Fruit fly (Drosophila melanogaster): Measurements from ENCODE around the gene CG6966.

CG6966 gene

dm6 chr3R:15087606-15088193 lies 7.7 kb downstream of the CG6966 start:
- peak; percentile 27 for TF ChIP-seq CG3032 (tag; optimal IDR thresholded peaks at IDR 0.05)
- no peak for TF ChIP-seq vri (GFP tag; optimal IDR thresholded peaks at IDR 0.05)
- TF ChIP-seq achi (GFP tag; optimal IDR thresholded peaks at IDR 0.05), result peak; percentile 35
- peak; percentile 51 for TF ChIP-seq Sox14 (GFP tag; optimal IDR thresholded peaks at IDR 0.05)
- peak; percentile 42 for TF ChIP-seq net (GFP tag; optimal IDR thresholded peaks at IDR 0.05)
- TF ChIP-seq fd85E (GFP tag; optimal IDR thresholded peaks at IDR 0.05), result no peak
- TF ChIP-seq CG6792 (GFP tag; optimal IDR thresholded peaks at IDR 0.05), result peak; percentile 55
- no peak for TF ChIP-seq dsx (GFP tag; optimal IDR thresholded peaks at IDR 0.05; ENCODE audit: poor library complexity, severe bottlenecking)
- peak; percentile 49 for TF ChIP-seq lz (GFP tag; optimal IDR thresholded peaks at IDR 0.05)
- no peak for TF ChIP-seq CG11762 (GFP tag; optimal IDR thresholded peaks at IDR 0.05; ENCODE audit: insufficient read depth)
- no peak for TF ChIP-seq Sox102F (GFP tag; optimal IDR thresholded peaks at IDR 0.05)
- TF ChIP-seq Eip75B (GFP tag; optimal IDR thresholded peaks at IDR 0.05), result no peak
- no peak for TF ChIP-seq Eip93F (GFP tag; optimal IDR thresholded peaks at IDR 0.05)
- TF ChIP-seq CG8632 (GFP tag; optimal IDR thresholded peaks at IDR 0.05), result peak; percentile 46
- no peak for TF ChIP-seq CG1621 (tag; optimal IDR thresholded peaks at IDR 0.05)
- TF ChIP-seq dac (GFP tag; optimal IDR thresholded peaks at IDR 0.05), result no peak
- peak; percentile 51 for TF ChIP-seq esn (GFP tag; optimal IDR thresholded peaks at IDR 0.05)
- peak; percentile 38 for TF ChIP-seq CG10669 (GFP tag; optimal IDR thresholded peaks at IDR 0.05)
- TF ChIP-seq CG11294 (GFP tag; IDR thresholded peaks at IDR 0.05), result no peak
- TF ChIP-seq CG34406 (GFP tag; optimal IDR thresholded peaks at IDR 0.05), result peak; percentile 51
- TF ChIP-seq CG9139 (GFP tag; optimal IDR thresholded peaks at IDR 0.05), result no peak
- peak; percentile 64 for TF ChIP-seq OdsH (GFP tag; optimal IDR thresholded peaks at IDR 0.05)
- TF ChIP-seq CG6276 (GFP tag; optimal IDR thresholded peaks at IDR 0.05), result no peak
- TF ChIP-seq eg (GFP tag; IDR thresholded peaks at IDR 0.05), result peak; percentile 69
- 0 out of 2 replicates have a peak, but pooled peaks have one; percentile 22 for TF ChIP-seq Gug (GFP tag; IDR thresholded peaks at IDR 0.05)
- TF ChIP-seq CG11902 (GFP tag; optimal IDR thresholded peaks at IDR 0.05), result peak; percentile 20
- peak; percentile 63 for TF ChIP-seq topi (GFP tag; optimal IDR thresholded peaks at IDR 0.05)
- TF ChIP-seq Hr38 (GFP tag; optimal IDR thresholded peaks at IDR 0.05), result no peak
- 0 out of 3 replicates have a peak, but pooled peaks have one; percentile 14 for TF ChIP-seq CG8119 (GFP tag; IDR thresholded peaks at IDR 0.05)
- peak; percentile 39 for TF ChIP-seq Ets96B (tag; optimal IDR thresholded peaks at IDR 0.05)
- peak; percentile 35 for TF ChIP-seq Ets21C (GFP tag; optimal IDR thresholded peaks at IDR 0.05)
- TF ChIP-seq CG16779 (tag; optimal IDR thresholded peaks at IDR 0.05), result no peak
- TF ChIP-seq Met (GFP tag; optimal IDR thresholded peaks at IDR 0.05), result peak; percentile 54
- no peak for TF ChIP-seq ss (GFP tag; optimal IDR thresholded peaks at IDR 0.05)
- TF ChIP-seq Hr39 (GFP tag; optimal IDR thresholded peaks at IDR 0.05), result peak; percentile 69
- TF ChIP-seq CG7368 (GFP tag; optimal IDR thresholded peaks at IDR 0.05), result no peak
- no peak for TF ChIP-seq CG4318 (GFP tag; optimal IDR thresholded peaks at IDR 0.05)
- no peak for TF ChIP-seq CG8319 (GFP tag; optimal IDR thresholded peaks at IDR 0.05)
- TF ChIP-seq Smox (GFP tag; optimal IDR thresholded peaks at IDR 0.05), result peak; percentile 24
- TF ChIP-seq fd59A (GFP tag; optimal IDR thresholded peaks at IDR 0.05), result no peak
- peak; percentile 50 for TF ChIP-seq acj6 (GFP tag; optimal IDR thresholded peaks at IDR 0.05)
- TF ChIP-seq pdm3 (GFP tag; optimal IDR thresholded peaks at IDR 0.05), result peak; percentile 56
- no peak for TF ChIP-seq CG6854 (GFP tag; optimal IDR thresholded peaks at IDR 0.05)
- TF ChIP-seq CG31627 (GFP tag; optimal IDR thresholded peaks at IDR 0.05), result peak; percentile 74
- TF ChIP-seq Lpt (GFP tag; optimal IDR thresholded peaks at IDR 0.05), result no peak
- 0 out of 2 replicates have a peak, but pooled peaks have one; percentile 26 for TF ChIP-seq CG15336 (GFP tag; IDR thresholded peaks at IDR 0.05)
- TF ChIP-seq CG6808 (GFP tag; optimal IDR thresholded peaks at IDR 0.05), result no peak
- peak; percentile 80 for TF ChIP-seq CG6163 (GFP tag; IDR thresholded peaks at IDR 0.05)
- peak; percentile 47 for TF ChIP-seq Hr4 (GFP tag; optimal IDR thresholded peaks at IDR 0.05)
- peak; percentile 72 for TF ChIP-seq Eip78C (GFP tag)
- TF ChIP-seq CG3919 (GFP tag; optimal IDR thresholded peaks at IDR 0.05), result peak; percentile 44
- TF ChIP-seq cyc (GFP tag; optimal IDR thresholded peaks at IDR 0.05), result peak; percentile 62
